Worm (Caenorhabditis elegans) whole organism, L2 larva: Measurements from ENCODE around the gene F58A3.4.

Experiments
- C34F6.9 ChIP-seq: fragments of 150-350 bp; optimal IDR thresholded peaks from 2 replicates; lab custom pipeline; 2014; ENCODE audit warnings: missing biosample characterization, missing genetic modification characterization
- F13H6.1 ChIP-seq: sonication (generic microtip); optimal IDR thresholded peaks from 2 replicates; lab custom pipeline; 2016; ENCODE audit warnings: missing genetic modification characterization, missing compliant biosample characterization
- R02D3.7 ChIP-seq: fragments of 150-350 bp; optimal IDR thresholded peaks from 2 replicates; lab custom pipeline; 2014; ENCODE audit warnings: missing biosample characterization, missing genetic modification characterization
- Y55F3AM.14 ChIP-seq: fragments of 200-800 bp; sonication (Bioruptor generic); optimal IDR thresholded peaks from 2 replicates; lab custom pipeline; 2018; ENCODE audit warnings: mild to moderate bottlenecking, missing genetic modification characterization, missing compliant biosample characterization
- ZK546.5 ChIP-seq: sonication (generic microtip); optimal IDR thresholded peaks from 2 replicates; lab custom pipeline; 2017; ENCODE audit warnings: missing biosample characterization, missing genetic modification characterization
- alr-1 ChIP-seq: fragments of 150-350 bp; optimal IDR thresholded peaks from 2 replicates; lab custom pipeline; 2014; ENCODE audit warnings: missing biosample characterization, missing genetic modification characterization
- ama-1 ChIP-seq: fragments of 150-350 bp; optimal IDR thresholded peaks from 2 replicates; lab custom pipeline; 2018; ENCODE audit warnings: inconsistent platforms
- blmp-1 ChIP-seq: sonication (generic microtip); optimal IDR thresholded peaks from 2 replicates; lab custom pipeline; 2017; ENCODE audit warnings: missing genetic modification characterization, mild to moderate bottlenecking, missing compliant biosample characterization, antibody characterized with exemption, moderate library complexity; ENCODE audit not compliant: insufficient read depth
- ceh-16 ChIP-seq: fragments of 150-350 bp; optimal IDR thresholded peaks from 2 replicates; lab custom pipeline; 2014; ENCODE audit warnings: missing biosample characterization, missing genetic modification characterization
- crh-2 ChIP-seq: sonication (generic microtip); optimal IDR thresholded peaks from 2 replicates; lab custom pipeline; 2017; ENCODE audit warnings: missing biosample characterization, missing genetic modification characterization
- dmd-4 ChIP-seq: sonication (generic microtip); optimal IDR thresholded peaks from 2 replicates; lab custom pipeline; 2017; ENCODE audit warnings: missing biosample characterization, missing genetic modification characterization
- egl-27 ChIP-seq: sonication (generic microtip); optimal IDR thresholded peaks from 3 replicates; lab custom pipeline; 2017; ENCODE audit warnings: missing biosample characterization, missing genetic modification reagents, missing genetic modification characterization
- elt-1 ChIP-seq: fragments of 150-350 bp; optimal IDR thresholded peaks from 2 replicates; lab custom pipeline; 2014; ENCODE audit warnings: missing biosample characterization, missing genetic modification characterization
- fos-1 ChIP-seq: fragments of 150-350 bp; optimal IDR thresholded peaks from 2 replicates; lab custom pipeline; 2014; ENCODE audit warnings: missing biosample characterization, missing genetic modification characterization
- lin-11 ChIP-seq: fragments of 150-350 bp; sonication (generic microtip); optimal IDR thresholded peaks from 2 replicates; lab custom pipeline; 2014; ENCODE audit warnings: missing biosample characterization, missing genetic modification characterization, inconsistent platforms, mixed read lengths
- lin-13 ChIP-seq: fragments of 150-350 bp; optimal IDR thresholded peaks from 2 replicates; lab custom pipeline; 2014; ENCODE audit warnings: missing biosample characterization, missing genetic modification reagents, missing genetic modification characterization
- lin-39 ChIP-seq: fragments of 150-350 bp; optimal IDR thresholded peaks from 2 replicates; lab custom pipeline; 2014; ENCODE audit warnings: missing biosample characterization, missing genetic modification reagents, missing genetic modification characterization
- lsy-2 ChIP-seq, 2 experiments: fragments of 150-350 bp in 1 of 2; sonication (generic microtip) in 1 of 2; optimal IDR thresholded peaks; 2 replicates each; lab custom pipeline; 2014 to 2017; ENCODE audit warnings: missing biosample characterization in 2 of 2, missing genetic modification characterization in 2 of 2
- mab-5 ChIP-seq: fragments of 150-350 bp; optimal IDR thresholded peaks from 2 replicates; lab custom pipeline; 2014; ENCODE audit warnings: missing biosample characterization, missing genetic modification characterization
- mbf-1 ChIP-seq: sonication (generic microtip); optimal IDR thresholded peaks from 2 replicates; lab custom pipeline; 2017; ENCODE audit warnings: missing biosample characterization, missing genetic modification characterization
- mdl-1 ChIP-seq, 2 experiments: fragments of 150-350 bp in 1 of 2; sonication (generic microtip) in 1 of 2; optimal IDR thresholded peaks; 2 replicates each; lab custom pipeline; 2017; ENCODE audit warnings: missing biosample characterization in 2 of 2, missing genetic modification characterization in 2 of 2
- nhr-10 ChIP-seq: sonication (generic microtip); optimal IDR thresholded peaks from 2 replicates; lab custom pipeline; 2017; ENCODE audit warnings: missing biosample characterization, missing genetic modification characterization
- nhr-11 ChIP-seq: fragments of 150-350 bp; optimal IDR thresholded peaks from 2 replicates; lab custom pipeline; 2014; ENCODE audit warnings: missing biosample characterization, missing genetic modification characterization
- nhr-12 ChIP-seq: fragments of 150-350 bp; optimal IDR thresholded peaks from 2 replicates; lab custom pipeline; 2014; ENCODE audit warnings: missing biosample characterization, missing genetic modification characterization
- nhr-21 ChIP-seq: fragments of 150-350 bp; optimal IDR thresholded peaks from 2 replicates; lab custom pipeline; 2014; ENCODE audit warnings: missing biosample characterization, missing genetic modification characterization
- nhr-237 ChIP-seq: fragments of 150-350 bp; optimal IDR thresholded peaks from 2 replicates; lab custom pipeline; 2014; ENCODE audit warnings: missing biosample characterization, missing genetic modification characterization
- nhr-25 ChIP-seq: fragments of 150-350 bp; sonication (generic microtip); optimal IDR thresholded peaks from 3 replicates; lab custom pipeline; 2014; ENCODE audit warnings: missing biosample characterization, missing genetic modification characterization
- nhr-6 ChIP-seq: fragments of 150-350 bp; optimal IDR thresholded peaks from 2 replicates; lab custom pipeline; 2014; ENCODE audit warnings: missing biosample characterization, missing genetic modification characterization
- nhr-77 ChIP-seq: fragments of 150-350 bp; optimal IDR thresholded peaks from 2 replicates; lab custom pipeline; 2014; ENCODE audit warnings: missing biosample characterization, missing genetic modification characterization
- peb-1 ChIP-seq: fragments of 150-350 bp; optimal IDR thresholded peaks from 2 replicates; lab custom pipeline; 2014; ENCODE audit warnings: missing biosample characterization, missing genetic modification characterization
- sem-4 ChIP-seq: fragments of 150-350 bp; optimal IDR thresholded peaks from 2 replicates; lab custom pipeline; 2014; ENCODE audit warnings: missing biosample characterization, missing genetic modification reagents, missing genetic modification characterization
- sma-3 ChIP-seq: sonication (generic microtip); optimal IDR thresholded peaks from 2 replicates; lab custom pipeline; 2016; ENCODE audit warnings: missing genetic modification reagents, missing genetic modification characterization, missing compliant biosample characterization
- sma-9 ChIP-seq, 2 experiments: fragments of 150-350 bp in 1 of 2; sonication (generic microtip) in 1 of 2; optimal IDR thresholded peaks; 2 replicates each; lab custom pipeline; 2014 to 2016; ENCODE audit warnings: missing genetic modification characterization in 2 of 2, mild to moderate bottlenecking in 1 of 2, missing biosample characterization in 1 of 2, missing compliant biosample characterization in 1 of 2, missing genetic modification reagents in 1 of 2, moderate library complexity in 1 of 2
- snpc-4 ChIP-seq: fragments of 150-350 bp; optimal IDR thresholded peaks from 2 replicates; lab custom pipeline; 2014; ENCODE audit warnings: missing biosample characterization, missing genetic modification characterization
- unc-39 ChIP-seq: fragments of 150-350 bp; optimal IDR thresholded peaks from 2 replicates; lab custom pipeline; 2014; ENCODE audit warnings: missing biosample characterization, missing genetic modification characterization
- unc-55 ChIP-seq: fragments of 150-350 bp; sonication (generic microtip); optimal IDR thresholded peaks from 3 replicates; lab custom pipeline; 2014; ENCODE audit warnings: missing biosample characterization, missing genetic modification reagents, missing genetic modification characterization
- unc-62 ChIP-seq: fragments of 150-350 bp; optimal IDR thresholded peaks from 2 replicates; lab custom pipeline; 2014; ENCODE audit warnings: missing biosample characterization, missing genetic modification reagents, missing genetic modification characterization
- zag-1 ChIP-seq: fragments of 150-350 bp; optimal IDR thresholded peaks from 2 replicates; lab custom pipeline; 2014; ENCODE audit warnings: missing biosample characterization, missing genetic modification characterization
- ztf-1 ChIP-seq: fragments of 200-800 bp; sonication (Bioruptor generic); conservative IDR thresholded peaks from 2 replicates; pipeline ENCODE4 v1.3.6; 2022; ENCODE audit warnings: missing genetic modification characterization, missing compliant biosample characterization
- ztf-11 ChIP-seq: sonication (generic microtip); optimal IDR thresholded peaks from 2 replicates; lab custom pipeline; 2017; ENCODE audit warnings: missing biosample characterization, missing genetic modification characterization
- ztf-4 ChIP-seq: fragments of 150-350 bp; optimal IDR thresholded peaks from 2 replicates; lab custom pipeline; 2014; ENCODE audit warnings: missing biosample characterization, missing genetic modification characterization

F58A3.4 gene

DNA sequence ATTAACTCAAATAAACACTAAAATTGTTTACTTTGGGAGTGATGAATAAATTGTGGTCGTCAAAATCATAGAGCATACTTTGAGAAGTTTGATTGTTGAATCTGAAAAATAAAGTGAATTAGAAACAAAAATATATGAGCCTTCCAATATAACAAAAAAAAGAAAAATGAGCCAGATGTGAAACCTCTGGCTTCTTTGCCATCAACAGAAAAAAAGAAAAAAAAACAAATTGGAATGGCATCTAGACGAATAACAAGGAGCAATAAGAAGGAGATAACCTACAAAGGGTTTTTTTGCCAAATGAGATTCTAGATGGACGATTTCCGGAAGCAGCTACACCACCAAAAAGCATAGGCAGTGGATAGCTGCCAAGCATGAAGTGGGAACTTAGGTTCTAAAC lies at the start of gene F58A3.4:
TSS of gene F58A3.4 (minus strand) at position 101 of the 400 bp plus-strand sequence.
- TF ChIP-seq lin-11 (tag; lab: Kevin White, UChicago), result no peak
- TF ChIP-seq alr-1, result no peak
- no peak for TF ChIP-seq nhr-77 (tag; lab: Kevin White, UChicago)

DNA sequence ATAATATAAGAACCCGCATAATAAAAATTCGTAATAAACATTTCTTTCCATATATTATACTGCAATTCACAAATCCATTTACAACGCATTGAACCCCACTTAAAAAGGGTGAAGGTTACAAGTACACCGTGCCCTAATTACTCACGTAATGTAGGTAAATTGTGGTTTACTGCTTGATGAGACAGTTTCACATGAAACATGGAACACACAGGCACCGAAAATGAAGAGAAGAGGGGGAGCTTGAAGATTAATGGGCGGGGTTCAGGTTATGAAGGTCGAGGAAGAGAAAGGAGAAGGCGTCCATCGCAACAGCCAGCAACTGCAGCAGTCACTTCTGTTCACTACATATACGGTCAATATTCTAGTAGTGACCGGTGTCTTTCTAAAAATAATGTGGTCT lies 49.3 kb upstream of the F58A3.4 start, which contains the start of gene lpr-6:
TSS of gene lpr-6 (plus strand) at position 251 of the 400 bp plus-strand sequence.
- TF ChIP-seq fos-1, result peak; percentile 28
- peak; percentile 77 for TF ChIP-seq nhr-21
- TF ChIP-seq nhr-77 (tag; lab: Kevin White, UChicago), result peak; percentile 4
- TF ChIP-seq ceh-16 (tag; lab: Kevin White, UChicago), result peak; percentile 51
- TF ChIP-seq sma-3 (GFP tag; lab: Kevin White, UChicago), result peak; percentile 6
- no peak for TF ChIP-seq snpc-4 (tag; lab: Kevin White, UChicago)
- TF ChIP-seq ama-1 (lab: Kevin White, UChicago), result no peak

ce11 chrX:11057028-11057427 lies 46.6 kb upstream of the F58A3.4 start, which contains the start of gene lpr-3:
Gene lpr-3, plus strand, starts transcription at chrX:11057401.
- peak in 1 of 2 experiments; percentile 36 for TF ChIP-seq lsy-2 (tag; optimal IDR thresholded peaks at IDR 0.05; lab: Kevin White, UChicago)
- TF ChIP-seq ztf-11, result no peak
- TF ChIP-seq blmp-1 (tag; lab: Kevin White, UChicago), result peak; percentile 79
- TF ChIP-seq zag-1 (tag; lab: Kevin White, UChicago), result no peak
- no peak for TF ChIP-seq mdl-1 (tag; optimal IDR thresholded peaks at IDR 0.05; lab: Kevin White, UChicago)
- TF ChIP-seq ztf-4 (tag; lab: Kevin White, UChicago), result no peak
- TF ChIP-seq nhr-237 (tag; lab: Kevin White, UChicago), result no peak
- peak; percentile 48 for TF ChIP-seq sma-3 (GFP tag; lab: Kevin White, UChicago)
- no peak for TF ChIP-seq mbf-1 (tag; lab: Kevin White, UChicago)
- TF ChIP-seq F13H6.1, result no peak
- TF ChIP-seq sma-9 (GFP tag; optimal IDR thresholded peaks at IDR 0.05; lab: Kevin White, UChicago), result no peak
- no peak for TF ChIP-seq sma-9 (tag; optimal IDR thresholded peaks at IDR 0.05; lab: Kevin White, UChicago)
- TF ChIP-seq ztf-1, result no peak
- no peak for TF ChIP-seq peb-1 (tag; lab: Kevin White, UChicago)
- TF ChIP-seq nhr-25, result peak; percentile 28
- peak; percentile 40 for TF ChIP-seq egl-27 (tag; lab: Kevin White, UChicago)
- TF ChIP-seq mab-5 (tag; lab: Kevin White, UChicago), result no peak
- TF ChIP-seq nhr-21, result peak; percentile 82
- no peak for TF ChIP-seq unc-39 (tag; lab: Kevin White, UChicago)
- TF ChIP-seq unc-62 (GFP tag; lab: Kevin White, UChicago), result no peak
- TF ChIP-seq nhr-11 (tag; lab: Kevin White, UChicago), result no peak
- TF ChIP-seq nhr-10 (tag; lab: Kevin White, UChicago), result no peak
- TF ChIP-seq nhr-6 (tag; lab: Kevin White, UChicago), result no peak
- TF ChIP-seq ZK546.5 (tag; lab: Kevin White, UChicago), result no peak
- TF ChIP-seq lin-11 (tag; lab: Kevin White, UChicago), result no peak
- TF ChIP-seq sem-4, result no peak
- TF ChIP-seq unc-55 (GFP tag; lab: Kevin White, UChicago), result no peak
- no peak for TF ChIP-seq C34F6.9
- no peak for TF ChIP-seq snpc-4 (tag; lab: Kevin White, UChicago)
- no peak for TF ChIP-seq lin-13
- TF ChIP-seq nhr-77 (tag; lab: Kevin White, UChicago), result no peak
- TF ChIP-seq fos-1, result peak; percentile 45
- TF ChIP-seq crh-2 (tag; lab: Kevin White, UChicago), result no peak
- no peak for TF ChIP-seq Y55F3AM.14 (GFP tag; lab: Kevin White, UChicago)
- no peak for TF ChIP-seq nhr-12
- TF ChIP-seq ceh-16 (tag; lab: Kevin White, UChicago), result peak; percentile 52
- TF ChIP-seq dmd-4 (tag; lab: Kevin White, UChicago), result no peak
- TF ChIP-seq R02D3.7, result no peak
- TF ChIP-seq ama-1 (lab: Kevin White, UChicago), result no peak
- no peak for TF ChIP-seq lin-39 (tag; lab: Kevin White, UChicago)
- peak; percentile 62 for TF ChIP-seq elt-1
- TF ChIP-seq, all 48 proteins: peak for 9
